Worm (Caenorhabditis elegans): ENCODE results near the gene daf-4.
"Not testable (repeated sequence)": the region's sequence is repeated elsewhere in the genome, so short reads cannot be mapped to it uniquely, and the experiment has no call there.

The daf-4 gene

DNA sequence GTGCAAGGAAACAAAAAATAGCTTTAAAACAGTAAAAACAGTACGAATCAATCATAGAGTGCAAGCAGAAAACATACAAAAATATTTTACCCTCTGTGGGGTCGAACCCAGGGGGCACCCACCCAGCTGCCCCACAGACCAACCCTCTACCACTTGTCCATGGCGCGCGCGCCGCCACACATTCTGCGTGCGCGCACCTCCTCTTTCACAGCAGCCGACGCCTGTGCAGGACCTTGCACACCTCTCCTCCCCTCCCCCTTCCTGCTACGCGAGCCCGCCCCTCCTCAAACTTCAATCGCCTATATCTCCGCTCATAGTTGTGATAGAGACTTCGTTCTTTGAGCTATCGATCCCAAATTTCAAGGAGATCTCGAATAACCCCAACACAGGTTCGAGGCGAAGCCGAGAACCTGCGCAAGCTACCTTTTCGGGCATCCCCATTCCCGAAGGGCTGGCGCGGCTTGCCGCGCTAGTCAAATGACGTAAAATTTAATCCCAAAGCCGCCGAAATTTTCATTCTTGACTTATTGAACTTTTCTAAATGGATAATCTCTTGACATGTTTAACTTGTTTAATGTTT is 12.5 kb downstream of the daf-4 start (continued):
- peak; percentile 90 for TF ChIP-seq mcd-1 (GFP tag; IDR thresholded peaks at IDR 0.05)
- TF ChIP-seq cebp-1 (GFP tag; IDR thresholded peaks at IDR 0.05) = 0 out of 2 replicates have a peak, but pooled peaks have one; percentile 10
- not testable (repeated sequence) for TF ChIP-seq cebp-1 (tag; optimal IDR thresholded peaks at IDR 0.05)
- peak; percentile 87 for TF ChIP-seq Y53G8AR.9 (GFP tag; conservative IDR thresholded peaks at IDR 0.05)
- 0 out of 2 replicates have a peak, but pooled peaks have one; percentile 40 for TF ChIP-seq madf-3 (GFP tag; IDR thresholded peaks at IDR 0.05)
- peak; percentile 86 for TF ChIP-seq lin-26 (GFP tag; IDR thresholded peaks at IDR 0.05)
- peak; percentile 63 for TF ChIP-seq K11D2.4 (GFP tag; IDR thresholded peaks at IDR 0.05)
- TF ChIP-seq snpc-4 (GFP tag; optimal IDR thresholded peaks at IDR 0.05) = peak; percentile 23
- TF ChIP-seq snpc-4 (tag; optimal IDR thresholded peaks at IDR 0.05) = peak in 3 of 4 experiments; percentile 67 to 92 (median 81)
- TF ChIP-seq ceh-40 (GFP tag; IDR thresholded peaks at IDR 0.05) = peak; percentile 77; the same call in 1 of the 2 replicates
- peak; percentile 95; the same call in 1 of the 2 replicates for TF ChIP-seq Y56A3A.18 (GFP tag; IDR thresholded peaks at IDR 0.05)
- peak; percentile 72 for TF ChIP-seq tbp1 (GFP tag; optimal IDR thresholded peaks at IDR 0.05)
- peak; percentile 95 for TF ChIP-seq madf-6 (GFP tag; IDR thresholded peaks at IDR 0.05)
- TF ChIP-seq hmg-1.2 (GFP tag; IDR thresholded peaks at IDR 0.05) = peak; percentile 64
- TF ChIP-seq aptf-2 (GFP tag; conservative IDR thresholded peaks at IDR 0.05) = peak; percentile 64; the same call in 1 of the 2 replicates
- TF ChIP-seq lin-54 (GFP tag; optimal IDR thresholded peaks at IDR 0.05) = peak; percentile 30
- peak; percentile 50; the same call in 1 of the 2 replicates for TF ChIP-seq lir-1 (GFP tag; conservative IDR thresholded peaks at IDR 0.05)
- TF ChIP-seq snpc-1.1 (tag; optimal IDR thresholded peaks at IDR 0.05; ENCODE audit: insufficient read depth) = peak; percentile 68
- TF ChIP-seq attf-6 (GFP tag; IDR thresholded peaks at IDR 0.05) = peak; percentile 90
- peak; percentile 82 for TF ChIP-seq ceh-91 (GFP tag; IDR thresholded peaks at IDR 0.05)
- peak; percentile 85 for TF ChIP-seq C17E4.6 (GFP tag; IDR thresholded peaks at IDR 0.05)
- peak; percentile 56 for TF ChIP-seq him-1 (tag; optimal IDR thresholded peaks at IDR 0.05)
- peak; percentile 90 for TF ChIP-seq nfyb-1 (GFP tag; IDR thresholded peaks at IDR 0.05)
- TF ChIP-seq ztf-25 (GFP tag; IDR thresholded peaks at IDR 0.05) = peak; percentile 71; the same call in 1 of the 2 replicates
- TF ChIP-seq ceh-100 (GFP tag; IDR thresholded peaks at IDR 0.05) = peak; percentile 73
- peak; percentile 87 for TF ChIP-seq F33H1.4 (GFP tag; IDR thresholded peaks at IDR 0.05)
- peak; percentile 100 for TF ChIP-seq pbrm-1 (GFP tag; IDR thresholded peaks at IDR 0.05)

- TF ChIP-seq hlh-26 (GFP tag; conservative IDR thresholded peaks at IDR 0.05) = no peak
- TF ChIP-seq hmg-1.2 (GFP tag; IDR thresholded peaks at IDR 0.05) = peak; percentile 52; the same call in 1 of the 2 replicates
- TF ChIP-seq snpc-4 (GFP tag; optimal IDR thresholded peaks at IDR 0.05) = no peak
- peak in 1 of 4 experiments; percentile 59 for TF ChIP-seq snpc-4 (tag; optimal IDR thresholded peaks at IDR 0.05)
- TF ChIP-seq cebp-1 (GFP tag; IDR thresholded peaks at IDR 0.05) = no peak
- peak; percentile 6 for TF ChIP-seq cebp-1 (tag; optimal IDR thresholded peaks at IDR 0.05)
- no peak for TF ChIP-seq bed-1 (GFP tag; IDR thresholded peaks at IDR 0.05)
Measured at ce11 chrIII:5639893-5640292, 15.0 kb downstream of the daf-4 start.

DNA sequence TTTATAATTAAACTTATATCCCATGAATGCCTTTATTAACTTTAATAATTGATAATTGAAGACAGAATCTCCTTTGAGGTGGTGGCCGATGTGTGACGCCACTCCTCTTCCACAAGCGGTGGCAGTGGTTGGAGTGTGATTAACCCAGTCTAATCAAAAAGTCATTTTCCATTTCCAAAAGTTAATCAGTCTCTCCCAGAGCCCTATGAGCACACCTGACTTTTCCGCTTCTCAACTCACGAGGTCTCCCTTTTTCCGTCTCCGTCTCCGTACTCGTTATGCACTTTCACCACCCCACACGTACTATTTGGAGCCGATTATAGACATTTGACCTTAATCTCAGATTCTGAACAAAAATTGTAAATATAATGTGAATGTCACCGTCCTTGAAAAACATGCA is 17.8 kb downstream of the daf-4 start:
- TF ChIP-seq lin-40 (tag; optimal IDR thresholded peaks at IDR 0.05) = no peak
- no peak for TF ChIP-seq hlh-26 (GFP tag; conservative IDR thresholded peaks at IDR 0.05)
- TF ChIP-seq F39B2.1 (GFP tag; IDR thresholded peaks at IDR 0.05) = no peak
- no peak for TF ChIP-seq atf-7 (tag; optimal IDR thresholded peaks at IDR 0.05)
- no peak for TF ChIP-seq ztf-18 (tag; optimal IDR thresholded peaks at IDR 0.05)
- no peak for TF ChIP-seq ceh-58 (GFP tag; IDR thresholded peaks at IDR 0.05)
- TF ChIP-seq repo-1 (tag; optimal IDR thresholded peaks at IDR 0.05) = no peak
- TF ChIP-seq efl-1 (GFP tag; optimal IDR thresholded peaks at IDR 0.05) = no peak
- no peak for TF ChIP-seq rec-8 (tag; optimal IDR thresholded peaks at IDR 0.05)

Data from whole organism, young adult.